Worm (Caenorhabditis elegans): Measurements from ENCODE around the gene C23G10.2.

Gene C23G10.2

DNA sequence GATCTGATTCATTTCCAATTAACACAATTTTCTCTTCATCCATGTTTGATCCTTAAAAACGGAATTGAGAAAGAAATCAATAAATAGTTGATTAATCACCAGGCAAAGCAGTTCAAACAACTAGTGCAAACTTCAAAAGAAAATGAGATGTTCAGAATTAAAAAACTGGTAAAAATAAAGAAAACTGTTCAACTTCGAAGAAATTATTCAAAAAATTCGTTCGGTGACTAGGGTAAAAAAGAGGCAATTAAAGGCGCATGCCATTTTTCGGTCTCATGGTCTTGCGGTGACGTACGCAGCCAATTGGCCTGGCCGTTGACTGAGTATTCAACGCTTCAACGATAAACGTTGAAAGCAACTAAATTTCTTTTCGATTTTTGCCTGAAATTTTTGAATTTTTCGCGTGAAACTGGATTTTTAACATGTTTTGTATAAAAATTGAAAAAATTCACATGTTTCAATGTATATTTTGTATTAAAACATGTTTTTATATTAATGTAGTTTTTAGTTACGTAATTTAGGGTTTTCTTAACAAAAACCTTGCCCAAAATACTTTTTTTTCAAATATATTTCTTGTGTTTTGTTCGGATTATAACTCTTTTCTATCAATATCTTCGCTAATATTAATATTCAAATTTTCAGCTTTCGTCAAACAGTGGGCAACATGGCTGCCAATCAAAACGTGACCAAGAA is 1.6 kb upstream of the C23G10.2 start, which contains the start of the genes sna-3 and rps-3 (continued):
- TF ChIP-seq hlh-4 (tag; optimal IDR thresholded peaks at IDR 0.05) (no peak), sptf-1 (tag; optimal IDR thresholded peaks at IDR 0.05) (no peak), tlp-1 (tag; optimal IDR thresholded peaks at IDR 0.05) (no peak), lin-35 (GFP tag; optimal IDR thresholded peaks at IDR 0.05) (peak; percentile 81 to 89), nhr-47 (tag; optimal IDR thresholded peaks at IDR 0.05) (peak; percentile 72), unc-86 (tag; optimal IDR thresholded peaks at IDR 0.05) (peak; percentile 52), skn-1 (tag; optimal IDR thresholded peaks at IDR 0.05) (peak; percentile 76), snu-23 (GFP tag; optimal IDR thresholded peaks at IDR 0.05) (peak; percentile 79), ztf-4 (tag; optimal IDR thresholded peaks at IDR 0.05) (peak; percentile 7), nhr-76 (tag; optimal IDR thresholded peaks at IDR 0.05) (no peak), jun-1 (tag; optimal IDR thresholded peaks at IDR 0.05) (no peak), C16A3.4 (tag; optimal IDR thresholded peaks at IDR 0.05) (peak; percentile 89), ceh-88 (GFP tag; IDR thresholded peaks at IDR 0.05) (no peak)

- TF ChIP-seq ets-5 (GFP tag; IDR thresholded peaks at IDR 0.05) (no peak), sptf-1 (tag; optimal IDR thresholded peaks at IDR 0.05) (no peak), tbx-2 (tag; optimal IDR thresholded peaks at IDR 0.05) (no peak), nhr-90 (tag; optimal IDR thresholded peaks at IDR 0.05; ENCODE audit: poor library complexity) (no peak), zip-4 (GFP tag; optimal IDR thresholded peaks at IDR 0.05) (no peak), fos-1 (tag; optimal IDR thresholded peaks at IDR 0.05) (no peak), ztf-4 (tag; optimal IDR thresholded peaks at IDR 0.05) (no peak), ztf-11 (tag; optimal IDR thresholded peaks at IDR 0.05) (no peak), nhr-84 (tag; optimal IDR thresholded peaks at IDR 0.05) (no peak), ceh-63 (GFP tag; optimal IDR thresholded peaks at IDR 0.05) (no peak), rnt-1 (tag; optimal IDR thresholded peaks at IDR 0.05) (no peak), C04F5.9 (tag; optimal IDR thresholded peaks at IDR 0.05) (no peak), lir-3 (tag; optimal IDR thresholded peaks at IDR 0.05; ENCODE audit: poor library complexity) (no peak)
Measured at ce11 chrIII:6207046-6207445, 818 bp upstream of the C23G10.2 start.

DNA sequence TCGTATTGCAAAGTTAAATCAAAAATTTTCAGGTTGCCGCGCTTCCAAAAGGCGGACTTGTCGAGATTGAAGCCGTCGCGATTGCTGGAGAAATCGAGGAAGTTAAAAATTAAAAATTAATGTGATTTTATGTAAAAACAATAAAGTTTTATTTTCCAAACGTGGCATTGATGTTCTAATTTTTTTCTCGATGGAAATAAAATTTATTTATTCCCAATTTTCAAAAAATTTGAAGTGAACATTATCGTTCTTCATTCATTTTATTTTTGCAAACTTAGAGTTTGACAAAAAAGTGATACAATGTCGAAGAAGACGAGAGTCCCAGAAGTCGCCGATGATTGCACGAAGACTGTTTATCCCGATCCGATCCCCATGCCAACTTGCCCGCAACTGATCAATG is 1.1 kb downstream of the C23G10.2 start, which contains the start of gene C23G10.1:
C23G10.1 (plus strand) TSS at position 301 of the 400 bp plus-strand sequence.
- TF ChIP-seq lin-39 (tag; optimal IDR thresholded peaks at IDR 0.05) (no peak), nhr-20 (tag; optimal IDR thresholded peaks at IDR 0.05) (no peak), ceh-88 (GFP tag; IDR thresholded peaks at IDR 0.05) (no peak), zag-1 (tag; optimal IDR thresholded peaks at IDR 0.05) (no peak), aha-1 (tag; optimal IDR thresholded peaks at IDR 0.05) (no peak), fkh-10 (GFP tag; optimal IDR thresholded peaks at IDR 0.05) (no peak), pag-3 (tag; optimal IDR thresholded peaks at IDR 0.05; ENCODE audit: borderline replicate concordance, insufficient read depth) (no peak), nhr-237 (tag; optimal IDR thresholded peaks at IDR 0.05) (no peak), mab-9 (GFP tag; IDR thresholded peaks at IDR 0.05) (no peak), tbx-2 (tag; optimal IDR thresholded peaks at IDR 0.05) (no peak), pqm-1 (tag; optimal IDR thresholded peaks at IDR 0.05) (no peak)

DNA sequence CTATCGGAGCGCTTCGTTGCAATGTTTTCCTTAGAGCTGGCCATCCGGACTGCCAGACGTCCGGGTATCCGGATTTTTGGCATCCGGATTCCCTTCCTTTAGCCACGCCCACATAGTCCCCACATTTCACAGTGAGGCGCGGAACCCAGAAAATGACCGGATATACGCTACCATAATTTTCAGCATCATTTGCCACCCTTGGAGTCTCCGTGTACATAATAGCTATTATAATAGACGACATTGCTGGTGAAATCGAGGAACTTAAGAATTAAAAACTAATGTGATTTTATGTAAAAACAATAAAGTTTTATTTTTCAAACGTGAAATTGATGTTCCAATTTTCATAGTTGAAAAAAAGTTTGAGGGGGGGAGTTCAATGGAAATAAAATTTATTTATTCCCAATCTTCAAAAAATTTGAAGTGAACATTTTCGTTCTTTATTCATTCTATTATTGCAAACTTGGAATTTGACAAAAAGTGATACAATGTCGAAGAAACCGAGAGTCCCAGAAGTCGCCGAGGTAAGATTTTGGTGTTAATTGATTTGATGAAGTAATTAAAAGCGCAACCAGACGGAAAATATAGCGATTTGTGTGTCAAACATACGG is 2.5 kb downstream of the C23G10.2 start:
- TF ChIP-seq ets-5 (GFP tag; IDR thresholded peaks at IDR 0.05) (no peak), snpc-4 (tag; optimal IDR thresholded peaks at IDR 0.05) (peak; percentile 46), ceh-82 (tag; optimal IDR thresholded peaks at IDR 0.05) (no peak)
